Fruit fly (Drosophila melanogaster) Kc167 (cell line): ENCODE data around the gene CG10026.

Source experiments
- Myc ChIP-seq: fragments of >200 bp; optimal IDR thresholded peaks from 2 replicates; lab custom pipeline; 2017; ENCODE audit warnings: missing external identifiers
- Sin3A ChIP-seq: fragments of >200 bp; optimal IDR thresholded peaks from 2 replicates; lab custom pipeline; 2018; ENCODE audit warnings: missing external identifiers
- h ChIP-seq: fragments of >200 bp; optimal IDR thresholded peaks from 3 replicates; lab custom pipeline; 2018; ENCODE audit warnings: missing external identifiers
- insv ChIP-seq: fragments of >200 bp; optimal IDR thresholded peaks from 3 replicates; lab custom pipeline; 2018; ENCODE audit warnings: missing external identifiers
- psq ChIP-seq: fragments of >200 bp; optimal IDR thresholded peaks from 2 replicates; lab custom pipeline; 2017; ENCODE audit warnings: missing external identifiers
- ttk ChIP-seq: sonication (Bioruptor generic); optimal IDR thresholded peaks from 2 replicates; lab custom pipeline; 2017; ENCODE audit warnings: missing external identifiers

The CG10026 gene

DNA sequence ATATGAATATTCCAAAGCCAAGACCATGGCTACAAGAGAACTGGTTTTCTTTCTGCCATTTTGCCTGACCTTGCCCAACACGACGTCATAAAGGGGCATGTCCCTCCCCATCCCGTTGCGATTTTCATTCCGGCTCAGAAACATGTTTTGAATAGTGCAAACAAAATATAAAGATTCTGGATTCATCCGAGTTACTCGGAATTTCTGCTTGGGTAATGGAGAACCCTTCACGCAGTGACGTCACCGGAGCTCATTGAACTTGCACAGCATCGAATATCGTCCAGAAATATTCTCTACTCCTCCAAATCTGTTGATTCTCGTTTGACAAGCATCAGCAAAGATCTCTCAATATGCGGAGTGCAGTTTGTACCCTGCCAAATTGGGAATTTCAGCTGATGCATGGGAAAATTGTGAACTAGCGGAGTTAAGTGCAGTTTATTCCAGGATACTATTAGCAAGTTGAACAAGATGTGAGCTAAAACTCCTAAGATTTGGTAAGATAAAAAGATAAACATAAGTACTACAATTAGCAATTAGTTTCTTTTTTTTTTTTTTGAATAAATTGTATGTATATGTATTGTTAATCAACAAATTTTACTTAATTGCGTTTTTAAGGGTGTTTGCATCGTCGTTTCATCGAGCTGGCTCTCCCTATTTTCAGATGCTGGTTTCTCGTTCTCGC, at the start of gene CG10026:
Gene CG10026, plus strand, starts transcription at position 187 of the 682 bp plus-strand sequence.
- TF ChIP-seq insv (lab: Kevin White, UChicago), result no peak
- no peak for TF ChIP-seq h
- no peak for TF ChIP-seq ttk (lab: Kevin White, UChicago)
- no peak for TF ChIP-seq psq (lab: Kevin White, UChicago)
- TF ChIP-seq Sin3A (lab: Kevin White, UChicago), result no peak
- no peak for TF ChIP-seq Myc (lab: Kevin White, UChicago)

DNA sequence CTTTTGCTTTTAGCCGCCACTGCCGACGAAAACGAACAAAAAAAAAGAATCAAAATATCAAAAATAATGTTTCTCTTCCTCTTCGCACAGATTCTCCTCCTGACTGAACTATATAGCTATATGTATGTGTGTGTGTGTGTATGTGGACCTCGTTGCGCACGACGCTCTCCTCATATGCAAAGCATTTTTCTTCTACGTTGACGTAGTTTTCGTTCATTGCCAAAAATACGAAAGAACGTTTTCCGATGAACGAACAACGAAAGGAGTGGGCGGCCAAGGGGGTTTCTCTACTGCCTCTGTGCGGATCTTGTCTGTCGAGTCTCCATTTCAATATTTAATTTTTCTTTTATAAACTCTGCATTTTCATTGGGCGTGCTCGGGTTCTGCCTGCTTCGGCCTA, 49.3 kb upstream of the CG10026 start:
- TF ChIP-seq psq (lab: Kevin White, UChicago) (no peak), ttk (lab: Kevin White, UChicago) (no peak), Sin3A (lab: Kevin White, UChicago) (no peak), insv (lab: Kevin White, UChicago) (no peak), h (no peak), Myc (lab: Kevin White, UChicago) (no peak)

DNA sequence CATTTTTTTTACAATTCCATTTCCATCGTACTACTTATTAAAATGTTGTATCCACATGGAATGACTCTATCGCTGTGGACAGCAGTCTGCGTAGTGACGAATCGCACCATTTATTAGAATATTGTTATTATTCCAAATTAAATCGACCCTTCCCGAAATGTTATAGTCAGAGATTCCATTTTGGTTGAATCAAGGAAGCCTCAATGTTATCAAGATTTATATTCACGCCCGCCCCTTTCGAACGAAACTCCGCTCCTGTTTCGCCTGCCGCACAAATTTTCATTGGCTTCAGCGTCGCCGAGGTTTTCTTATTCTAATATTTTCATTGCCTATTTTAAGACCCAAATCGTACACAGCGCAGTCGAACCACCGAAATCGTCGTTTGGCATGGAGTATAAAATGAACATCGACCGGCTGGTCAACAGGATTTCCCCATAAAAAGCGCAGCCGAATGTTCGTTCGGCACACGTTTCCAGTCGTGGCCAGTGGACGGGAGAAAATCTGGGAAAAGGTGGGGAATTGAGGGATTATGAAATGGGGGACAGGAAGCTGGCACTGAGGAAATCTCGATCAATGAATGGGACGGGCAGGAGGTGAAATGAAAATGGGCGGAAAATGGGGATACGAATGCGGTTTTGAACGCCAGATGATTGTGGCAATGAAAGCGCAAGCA, 48.2 kb upstream of the CG10026 start:
- TF ChIP-seq Sin3A (lab: Kevin White, UChicago) (no peak), ttk (lab: Kevin White, UChicago) (no peak), insv (lab: Kevin White, UChicago) (no peak), h (no peak), Myc (lab: Kevin White, UChicago) (no peak), psq (lab: Kevin White, UChicago) (no peak)

DNA sequence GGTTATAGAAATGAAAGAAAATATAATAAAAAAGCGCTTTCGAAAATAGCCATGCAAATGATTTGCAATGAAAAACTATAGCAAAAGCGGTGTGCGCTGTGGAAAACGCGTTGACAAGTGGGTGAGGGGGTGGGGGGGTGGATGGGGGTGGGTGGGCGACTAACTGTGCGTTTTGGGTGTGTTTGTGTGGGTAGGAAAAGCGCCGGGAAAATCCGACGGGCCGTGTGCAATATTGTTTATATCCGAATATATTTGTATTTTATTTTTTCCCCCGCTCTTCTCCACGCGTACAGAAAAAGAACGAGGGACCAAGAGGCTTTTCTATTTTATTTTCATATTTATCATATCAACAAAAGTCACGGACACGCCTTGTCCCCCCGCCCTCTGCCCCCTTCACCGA, 47.6 kb upstream of the CG10026 start:
- no peak for TF ChIP-seq ttk (lab: Kevin White, UChicago)
- TF ChIP-seq psq (lab: Kevin White, UChicago), result no peak
- no peak for TF ChIP-seq Sin3A (lab: Kevin White, UChicago)
- TF ChIP-seq h, result no peak
- TF ChIP-seq Myc (lab: Kevin White, UChicago), result no peak
- TF ChIP-seq insv (lab: Kevin White, UChicago), result no peak

DNA sequence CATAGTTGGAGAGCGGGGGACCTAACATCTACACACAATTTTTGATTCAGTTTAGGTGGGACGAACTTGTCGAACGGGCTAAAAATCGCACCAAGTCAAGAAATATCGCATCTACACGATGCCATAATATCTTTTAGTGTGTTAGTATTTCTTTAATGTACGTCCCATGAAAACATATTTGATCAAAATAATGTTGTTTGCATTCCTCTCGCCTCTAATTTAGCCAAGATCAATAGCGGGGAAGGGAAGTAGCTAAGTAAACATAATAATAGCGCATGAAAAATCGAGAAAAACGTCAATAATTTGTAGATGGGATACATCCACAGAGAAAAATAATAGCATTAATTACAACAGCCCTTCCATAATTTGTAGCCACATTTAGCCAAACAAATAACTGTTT, 42.1 kb upstream of the CG10026 start:
- TF ChIP-seq psq (lab: Kevin White, UChicago) (no peak), Myc (lab: Kevin White, UChicago) (no peak), insv (lab: Kevin White, UChicago) (no peak), Sin3A (lab: Kevin White, UChicago) (no peak), ttk (lab: Kevin White, UChicago) (no peak), h (no peak)

DNA sequence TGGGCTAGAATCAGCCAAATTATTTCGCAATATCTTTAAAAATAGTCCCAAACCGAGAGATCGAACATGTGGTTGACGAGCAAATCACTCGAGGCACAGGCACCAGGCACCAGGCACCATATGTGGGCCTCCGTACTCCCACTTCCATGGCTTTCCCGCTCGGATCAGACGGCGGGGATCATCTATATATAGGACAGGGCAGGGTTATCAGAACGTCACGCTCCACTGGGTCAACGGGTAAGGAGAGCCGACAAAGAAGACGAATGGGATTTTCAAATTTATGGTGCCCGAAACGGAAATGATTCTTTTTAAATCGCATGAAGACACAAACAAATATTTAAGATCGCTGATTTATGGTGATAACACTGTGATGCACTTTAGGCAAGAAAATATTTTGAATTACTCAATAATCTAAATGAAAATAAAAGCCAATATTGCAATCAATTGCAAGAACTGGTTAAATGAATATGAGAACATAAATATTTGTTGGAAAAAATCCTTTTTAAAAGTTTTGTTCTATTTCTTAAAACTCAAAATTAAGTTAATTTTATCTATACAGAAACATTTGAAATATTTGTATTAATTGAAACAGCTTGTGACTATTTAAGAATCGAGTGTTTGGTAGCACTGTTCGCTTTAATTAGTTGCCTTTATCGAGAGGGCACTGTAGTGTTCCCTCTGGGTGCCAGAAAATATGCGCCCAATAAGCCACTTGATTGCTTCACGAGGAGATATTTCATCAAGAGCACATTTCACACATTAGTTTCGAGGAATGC, 40.8 kb upstream of the CG10026 start:
- TF ChIP-seq psq (lab: Kevin White, UChicago) (no peak), Sin3A (lab: Kevin White, UChicago) (no peak), Myc (lab: Kevin White, UChicago) (no peak), insv (lab: Kevin White, UChicago) (no peak), ttk (lab: Kevin White, UChicago) (no peak), h (no peak)

DNA sequence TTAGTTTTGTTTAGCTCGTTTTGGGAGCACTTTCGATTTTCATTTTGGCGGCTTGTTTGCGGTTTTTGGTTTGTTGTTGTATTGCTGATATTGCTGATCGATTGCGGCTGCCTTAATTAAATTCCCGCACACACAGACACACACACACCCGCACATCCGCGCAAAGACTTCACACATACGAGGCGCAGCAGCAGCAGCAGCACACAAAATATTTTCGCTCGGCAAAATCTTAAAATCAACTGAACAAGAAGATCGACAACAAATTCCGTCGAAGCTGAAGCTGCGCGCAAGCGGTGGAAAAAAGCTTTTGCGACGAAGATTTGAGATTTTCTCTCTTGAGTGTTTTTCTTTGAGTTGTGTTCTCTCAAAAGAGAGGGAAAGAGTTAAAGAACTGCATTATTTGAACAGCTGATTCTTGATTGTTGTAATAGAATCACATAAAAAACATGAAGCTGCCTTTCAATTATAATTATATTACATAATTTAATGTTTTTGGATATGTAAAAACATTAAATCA, 39.8 kb upstream of the CG10026 start:
- TF ChIP-seq insv (lab: Kevin White, UChicago), result no peak
- TF ChIP-seq Sin3A (lab: Kevin White, UChicago), result no peak
- no peak for TF ChIP-seq h
- TF ChIP-seq Myc (lab: Kevin White, UChicago), result no peak
- TF ChIP-seq psq (lab: Kevin White, UChicago), result no peak

DNA sequence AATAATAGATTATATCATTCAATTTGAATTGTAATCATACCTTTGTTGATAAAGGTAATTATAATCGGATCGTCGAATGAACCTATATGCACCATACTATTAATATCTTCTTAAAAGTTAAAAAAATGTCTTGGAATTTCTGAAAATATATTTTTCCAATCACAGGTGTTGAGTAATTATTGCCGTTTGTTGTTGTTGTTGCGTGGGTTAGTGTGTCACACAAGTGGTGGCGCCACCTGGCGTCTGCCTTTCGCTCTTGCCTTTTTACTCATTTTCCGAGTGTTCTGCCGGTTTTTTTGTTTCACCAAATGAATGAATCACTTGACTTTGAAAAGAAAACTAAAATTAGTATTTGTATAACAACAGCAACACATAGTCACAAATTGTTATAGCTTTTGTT, 38.9 kb upstream of the CG10026 start:
- TF ChIP-seq insv (lab: Kevin White, UChicago) (no peak), h (no peak), Myc (lab: Kevin White, UChicago) (no peak), Sin3A (lab: Kevin White, UChicago) (no peak), ttk (lab: Kevin White, UChicago) (no peak), psq (lab: Kevin White, UChicago) (no peak)

DNA sequence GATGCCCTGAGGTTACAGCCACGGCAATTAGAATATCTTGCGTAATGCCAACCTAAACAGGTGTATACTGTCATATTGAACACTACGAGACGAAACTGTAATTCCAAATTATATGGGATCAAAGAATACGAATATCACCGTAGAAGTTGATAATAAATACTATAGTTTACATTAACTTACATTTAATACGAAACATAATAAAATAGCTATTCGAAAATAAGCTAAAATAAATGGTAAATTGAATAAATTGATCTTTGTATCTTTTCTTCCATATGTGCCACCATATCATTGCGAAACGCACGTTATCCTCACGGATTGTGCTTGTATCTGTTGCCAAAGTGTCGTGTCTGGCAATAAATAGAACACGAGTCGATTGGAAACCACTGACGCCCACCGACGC, 38.2 kb upstream of the CG10026 start:
- TF ChIP-seq psq (lab: Kevin White, UChicago), result no peak
- TF ChIP-seq Sin3A (lab: Kevin White, UChicago), result no peak
- TF ChIP-seq h, result no peak
- no peak for TF ChIP-seq insv (lab: Kevin White, UChicago)
- TF ChIP-seq Myc (lab: Kevin White, UChicago), result no peak

DNA sequence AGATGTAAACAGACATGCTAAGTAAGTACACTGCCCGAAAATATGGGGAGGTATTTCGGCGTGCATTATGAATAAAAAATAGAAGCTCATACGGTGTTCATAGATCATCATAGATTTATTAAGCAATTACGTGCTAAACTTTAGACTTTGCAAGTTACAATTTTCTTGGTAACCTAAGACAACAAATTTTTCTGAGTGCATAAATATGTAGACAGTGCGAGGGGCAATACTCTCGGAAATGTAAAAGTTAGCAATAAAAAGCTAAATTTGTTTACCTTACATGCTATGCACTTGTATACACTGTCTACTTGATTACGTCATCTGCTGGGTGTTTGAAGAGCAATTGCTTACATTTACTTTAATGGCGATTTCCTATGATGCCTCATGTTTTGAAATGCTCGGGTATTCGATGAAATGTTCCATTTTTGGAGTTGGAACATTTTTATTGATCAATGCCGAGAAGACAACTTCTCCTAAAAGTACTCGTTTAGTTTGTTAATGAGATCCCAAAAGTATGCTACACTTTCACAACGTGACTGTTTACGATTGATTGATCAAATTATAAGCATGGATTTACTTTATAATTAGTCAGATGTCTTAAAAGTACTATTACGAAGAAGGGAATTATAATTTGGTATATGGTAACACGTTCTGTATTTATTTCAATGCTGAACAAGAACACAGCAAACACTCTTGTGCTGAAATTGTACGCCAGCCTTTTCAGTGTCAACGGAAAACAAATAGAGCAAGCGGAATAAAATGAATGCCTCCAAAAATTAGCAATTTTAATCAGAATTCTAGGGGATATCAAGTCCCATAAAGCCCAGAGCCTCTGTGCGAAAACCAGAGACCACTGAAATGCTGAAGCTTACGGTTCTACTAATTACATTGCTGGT, 37.2 kb upstream of the CG10026 start, which contains the start of gene Lectin-galC1:
Gene Lectin-galC1, plus strand, starts transcription at position 846 of the 896 bp plus-strand sequence.
- TF ChIP-seq psq (lab: Kevin White, UChicago), result no peak
